Worm (Caenorhabditis elegans) whole organism, L2 larva: Measurements from ENCODE around the gene Y54G2A.36.

Experiments used
- R02D3.7 ChIP-seq: fragments of 150-350 bp; optimal IDR thresholded peaks from 2 replicates; lab custom pipeline; 2014; ENCODE audit warnings: missing biosample characterization, missing genetic modification characterization
- ZK546.5 ChIP-seq: sonication (generic microtip); optimal IDR thresholded peaks from 2 replicates; lab custom pipeline; 2017; ENCODE audit warnings: missing biosample characterization, missing genetic modification characterization
- ama-1 ChIP-seq: fragments of 150-350 bp; optimal IDR thresholded peaks from 2 replicates; lab custom pipeline; 2018; ENCODE audit warnings: inconsistent platforms
- nhr-77 ChIP-seq: fragments of 150-350 bp; optimal IDR thresholded peaks from 2 replicates; lab custom pipeline; 2014; ENCODE audit warnings: missing biosample characterization, missing genetic modification characterization

DNA sequence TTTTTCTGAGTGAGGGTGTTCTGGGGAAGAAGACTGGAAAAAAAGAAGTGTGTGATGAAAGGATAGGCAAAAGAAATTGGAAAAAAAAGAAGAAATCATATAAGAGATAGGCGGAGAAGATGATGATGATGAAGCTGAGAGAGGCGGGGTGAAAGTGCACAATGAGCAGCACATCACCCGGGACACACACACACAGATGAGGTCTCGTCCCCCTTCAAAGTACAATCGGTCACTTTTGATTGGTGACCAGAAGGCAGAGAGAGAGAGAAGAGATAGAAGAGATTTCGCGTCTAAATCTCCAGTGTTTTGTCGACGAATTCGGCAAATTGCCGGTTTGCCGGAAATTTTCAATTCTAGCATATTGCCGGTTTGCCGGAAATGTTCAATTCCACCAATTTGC is 12.2 kb upstream of the Y54G2A.36 start:
- TF ChIP-seq R02D3.7 (tag; lab: Kevin White, UChicago), result no peak
- TF ChIP-seq ama-1 (lab: Kevin White, UChicago), result no peak
- no peak for TF ChIP-seq nhr-77 (tag; lab: Kevin White, UChicago)
- no peak for TF ChIP-seq ZK546.5 (tag; lab: Kevin White, UChicago)
